ENCODE assay signal across 5 worm cellular contexts in genomic region chrIII:7120477-7120876, ce11.
A peak's percentile ranks its signal among the peaks of the same experiment; 100 is the strongest.
TF ChIP-seq lines count a peak whose summit lies in the region.

No protein-coding gene starts in this region.

TF ChIP-seq in whole organism, L1 larva, 84 proteins besides CTCF, POLR2A, EP300 and RAD21 (continues in another document):
- TF ChIP-seq lin-14 (GFP tag; optimal IDR thresholded peaks at IDR 0.05; lab: Kevin White, UChicago) (peak; percentile 48), egl-13 (tag; optimal IDR thresholded peaks at IDR 0.05; lab: Kevin White, UChicago) (no peak), nhr-71 (tag; optimal IDR thresholded peaks at IDR 0.05; lab: Kevin White, UChicago) (peak; percentile 66), unc-30 (tag; optimal IDR thresholded peaks at IDR 0.05; lab: Kevin White, UChicago) (no peak), dpl-1 (GFP tag; optimal IDR thresholded peaks at IDR 0.05; lab: Kevin White, UChicago) (no peak), mdl-1 (tag; optimal IDR thresholded peaks at IDR 0.05; lab: Kevin White, UChicago) (no peak), swsn-7 (tag; optimal IDR thresholded peaks at IDR 0.05; lab: Kevin White, UChicago) (peak; percentile 7), C34B4.2 (tag; optimal IDR thresholded peaks at IDR 0.05; lab: Kevin White, UChicago) (no peak), ces-1 (GFP tag; optimal IDR thresholded peaks at IDR 0.05; lab: Kevin White, UChicago) (no peak), fkh-8 (tag; optimal IDR thresholded peaks at IDR 0.05; lab: Kevin White, UChicago) (no peak), rnt-1 (tag; optimal IDR thresholded peaks at IDR 0.05; lab: Kevin White, UChicago) (no peak), ztf-11 (tag; optimal IDR thresholded peaks at IDR 0.05; lab: Kevin White, UChicago) (no peak), mab-9 (GFP tag; IDR thresholded peaks at IDR 0.05; lab: Robert Waterston, UW) (no peak), nhr-84 (tag; optimal IDR thresholded peaks at IDR 0.05; lab: Kevin White, UChicago) (no peak), isw-1 (GFP tag; IDR thresholded peaks at IDR 0.05; lab: Robert Waterston, UW) (no peak), dsc-1 (tag; optimal IDR thresholded peaks at IDR 0.05; lab: Kevin White, UChicago) (no peak), lin-13 (GFP tag; optimal IDR thresholded peaks at IDR 0.05; lab: Kevin White, UChicago) (no peak), nhr-28 (tag; optimal IDR thresholded peaks at IDR 0.05; lab: Kevin White, UChicago) (no peak), pqm-1 (tag; optimal IDR thresholded peaks at IDR 0.05; lab: Kevin White, UChicago) (no peak), nhr-12 (tag; optimal IDR thresholded peaks at IDR 0.05; lab: Kevin White, UChicago) (no peak)

TF ChIP-seq in whole organism, L2 larva, 48 proteins besides CTCF, POLR2A, EP300 and RAD21 (continues in another document):
- TF ChIP-seq peb-1 (tag; optimal IDR thresholded peaks at IDR 0.05; lab: Kevin White, UChicago) (no peak), zag-1 (tag; optimal IDR thresholded peaks at IDR 0.05; lab: Kevin White, UChicago) (no peak), skn-1 (tag; optimal IDR thresholded peaks at IDR 0.05; lab: Kevin White, UChicago) (no peak), mab-5 (tag; optimal IDR thresholded peaks at IDR 0.05; lab: Kevin White, UChicago) (no peak), ztf-1 (GFP tag; conservative IDR thresholded peaks at IDR 0.05; lab: Robert Waterston, UW) (no peak), unc-39 (tag; optimal IDR thresholded peaks at IDR 0.05; lab: Kevin White, UChicago) (no peak), F13H6.1 (tag; optimal IDR thresholded peaks at IDR 0.05; lab: Kevin White, UChicago) (no peak), C34F6.9 (tag; optimal IDR thresholded peaks at IDR 0.05; lab: Kevin White, UChicago) (no peak), aly-2 (tag; optimal IDR thresholded peaks at IDR 0.05; lab: Kevin White, UChicago) (no peak), sem-4 (tag; optimal IDR thresholded peaks at IDR 0.05; lab: Kevin White, UChicago) (no peak), R02D3.7 (tag; optimal IDR thresholded peaks at IDR 0.05; lab: Kevin White, UChicago) (no peak), egl-27 (tag; optimal IDR thresholded peaks at IDR 0.05; lab: Kevin White, UChicago) (peak; percentile 76), elt-1 (tag; optimal IDR thresholded peaks at IDR 0.05; lab: Kevin White, UChicago) (no peak), sma-9 (GFP tag; optimal IDR thresholded peaks at IDR 0.05; lab: Kevin White, UChicago) (peak; percentile 89), sma-9 (tag; optimal IDR thresholded peaks at IDR 0.05; lab: Kevin White, UChicago) (no peak), elt-3 (tag; optimal IDR thresholded peaks at IDR 0.05; lab: Kevin White, UChicago) (no peak), unc-55 (GFP tag; optimal IDR thresholded peaks at IDR 0.05; lab: Kevin White, UChicago) (no peak), lsy-2 (tag; optimal IDR thresholded peaks at IDR 0.05; lab: Kevin White, UChicago) (peak in 1 of 2 experiments; percentile 28), unc-62 (GFP tag; optimal IDR thresholded peaks at IDR 0.05; lab: Kevin White, UChicago) (no peak), nhr-237 (tag; optimal IDR thresholded peaks at IDR 0.05; lab: Kevin White, UChicago) (no peak)

TF ChIP-seq in whole organism, L3 larva, 47 proteins besides CTCF, POLR2A, EP300 and RAD21 (continues in another document):
- no peak for TF ChIP-seq daf-12 (tag; optimal IDR thresholded peaks at IDR 0.05; lab: Kevin White, UChicago)
- TF ChIP-seq ceh-9 (tag; optimal IDR thresholded peaks at IDR 0.05; lab: Kevin White, UChicago), result no peak
- no peak for TF ChIP-seq ceh-28 (tag; optimal IDR thresholded peaks at IDR 0.05; lab: Kevin White, UChicago)
- TF ChIP-seq unc-39 (tag; optimal IDR thresholded peaks at IDR 0.05; lab: Kevin White, UChicago), result no peak
- peak; percentile 26 for TF ChIP-seq elt-2 (tag; optimal IDR thresholded peaks at IDR 0.05; lab: Kevin White, UChicago)
- TF ChIP-seq elt-3 (tag; optimal IDR thresholded peaks at IDR 0.05; lab: Kevin White, UChicago), result no peak
- no peak for TF ChIP-seq mml-1 (tag; optimal IDR thresholded peaks at IDR 0.05; lab: Kevin White, UChicago)
- TF ChIP-seq ama-1 (optimal IDR thresholded peaks at IDR 0.05; lab: Kevin White, UChicago), result no peak
- peak; percentile 46 for TF ChIP-seq egl-27 (tag; optimal IDR thresholded peaks at IDR 0.05; lab: Kevin White, UChicago)
- TF ChIP-seq lin-39 (tag; optimal IDR thresholded peaks at IDR 0.05; lab: Kevin White, UChicago), result no peak
- peak; percentile 68 for TF ChIP-seq nhr-23 (tag; optimal IDR thresholded peaks at IDR 0.05; lab: Kevin White, UChicago)
- peak; percentile 42 for TF ChIP-seq nhr-25 (tag; optimal IDR thresholded peaks at IDR 0.05; lab: Kevin White, UChicago)
- peak; percentile 63 for TF ChIP-seq pqm-1 (tag; optimal IDR thresholded peaks at IDR 0.05; lab: Kevin White, UChicago)
- no peak for TF ChIP-seq eor-1 (tag; optimal IDR thresholded peaks at IDR 0.05; lab: Kevin White, UChicago)
- TF ChIP-seq fkh-2 (tag; optimal IDR thresholded peaks at IDR 0.05; lab: Kevin White, UChicago), result no peak
- TF ChIP-seq unc-62 (GFP tag; optimal IDR thresholded peaks at IDR 0.05; lab: Kevin White, UChicago), result no peak
- TF ChIP-seq tbx-2 (tag; optimal IDR thresholded peaks at IDR 0.05; lab: Kevin White, UChicago), result no peak
- no peak for TF ChIP-seq mdl-1 (tag; optimal IDR thresholded peaks at IDR 0.05; lab: Kevin White, UChicago)
- peak; percentile 31 for TF ChIP-seq pha-4 (tag; optimal IDR thresholded peaks at IDR 0.05; lab: Kevin White, UChicago)
- TF ChIP-seq jun-1 (tag; optimal IDR thresholded peaks at IDR 0.05; lab: Kevin White, UChicago), result peak; percentile 22
- no peak for TF ChIP-seq nhr-237 (tag; optimal IDR thresholded peaks at IDR 0.05; lab: Kevin White, UChicago)

TF ChIP-seq in whole organism, L4 larva, 104 proteins besides CTCF, POLR2A, EP300 and RAD21 (continues in another document):
- TF ChIP-seq D1046.2 (GFP tag; IDR thresholded peaks at IDR 0.05; lab: Robert Waterston, UW) (no peak), nhr-28 (tag; optimal IDR thresholded peaks at IDR 0.05; lab: Kevin White, UChicago) (peak; percentile 63), fos-1 (tag; optimal IDR thresholded peaks at IDR 0.05; lab: Kevin White, UChicago) (no peak), duxl-1 (tag; optimal IDR thresholded peaks at IDR 0.05; lab: Kevin White, UChicago; ENCODE audit: poor library complexity) (peak; percentile 16), ama-1 (optimal IDR thresholded peaks at IDR 0.05; lab: Kevin White, UChicago) (peak; percentile 59), T20F7.1 (GFP tag; optimal IDR thresholded peaks at IDR 0.05; lab: Kevin White, UChicago) (peak; percentile 39), lsy-2 (tag; optimal IDR thresholded peaks at IDR 0.05; lab: Kevin White, UChicago) (peak in 1 of 2 experiments; percentile 66), nhr-10 (tag; optimal IDR thresholded peaks at IDR 0.05; lab: Kevin White, UChicago) (peak; percentile 33), F10B5.3 (tag; optimal IDR thresholded peaks at IDR 0.05; lab: Kevin White, UChicago) (no peak), pqm-1 (tag; optimal IDR thresholded peaks at IDR 0.05; lab: Kevin White, UChicago) (peak; percentile 12), ceh-82 (tag; optimal IDR thresholded peaks at IDR 0.05; lab: Kevin White, UChicago) (no peak), arid-1 (GFP tag; conservative IDR thresholded peaks at IDR 0.05; lab: Robert Waterston, UW) (0 out of 2 replicates have a peak, but pooled peaks have one; percentile 14), dmd-6 (GFP tag; IDR thresholded peaks at IDR 0.05; lab: Robert Waterston, UW) (peak; percentile 55; the same call in 1 of the 2 replicates), nhr-77 (tag; optimal IDR thresholded peaks at IDR 0.05; lab: Kevin White, UChicago) (peak; percentile 29), mxl-3 (GFP tag; optimal IDR thresholded peaks at IDR 0.05; lab: Kevin White, UChicago) (no peak), mep-1 (tag; optimal IDR thresholded peaks at IDR 0.05; lab: Kevin White, UChicago) (peak; percentile 40), hlh-11 (tag; optimal IDR thresholded peaks at IDR 0.05; lab: Kevin White, UChicago) (peak; percentile 27), dmd-9 (GFP tag; IDR thresholded peaks at IDR 0.05; lab: Robert Waterston, UW) (no peak), F49E8.2 (tag; optimal IDR thresholded peaks at IDR 0.05; lab: Kevin White, UChicago; ENCODE audit: borderline replicate concordance) (no peak), ceh-28 (tag; optimal IDR thresholded peaks at IDR 0.05; lab: Kevin White, UChicago) (no peak), madf-9 (GFP tag; conservative IDR thresholded peaks at IDR 0.05; lab: Robert Waterston, UW) (no peak)

TF ChIP-seq in whole organism, young adult, 124 proteins besides CTCF, POLR2A, EP300 and RAD21:
- peak; percentile 29 for TF ChIP-seq lin-40 (tag; optimal IDR thresholded peaks at IDR 0.05; lab: Kevin White, UChicago)
- peak; percentile 16 for TF ChIP-seq repo-1 (tag; optimal IDR thresholded peaks at IDR 0.05; lab: Kevin White, UChicago)
- no peak for TF ChIP-seq B0019.2 (GFP tag; conservative IDR thresholded peaks at IDR 0.05; lab: Robert Waterston, UW)
- peak; percentile 51 for TF ChIP-seq him-1 (tag; optimal IDR thresholded peaks at IDR 0.05; lab: Kevin White, UChicago)
- TF ChIP-seq Y53G8AR.9 (GFP tag; conservative IDR thresholded peaks at IDR 0.05; lab: Robert Waterston, UW), result 0 out of 2 replicates have a peak, but pooled peaks have one; percentile 13
- 0 out of 2 replicates have a peak, but pooled peaks have one; percentile 37 for TF ChIP-seq hsf-1 (GFP tag; IDR thresholded peaks at IDR 0.05; lab: Robert Waterston, UW)
- peak; percentile 5 for TF ChIP-seq atf-7 (tag; optimal IDR thresholded peaks at IDR 0.05; lab: Kevin White, UChicago)
- peak; percentile 25 for TF ChIP-seq nhr-80 (tag; optimal IDR thresholded peaks at IDR 0.05; lab: Kevin White, UChicago)
- TF ChIP-seq ceh-100 (GFP tag; IDR thresholded peaks at IDR 0.05; lab: Robert Waterston, UW), result no peak
- TF ChIP-seq let-607 (tag; optimal IDR thresholded peaks at IDR 0.05; lab: Kevin White, UChicago), result peak in 1 of 2 experiments; percentile 35
- peak; percentile 15 for TF ChIP-seq chd-7 (tag; optimal IDR thresholded peaks at IDR 0.05; lab: Kevin White, UChicago)
- TF ChIP-seq cebp-1 (GFP tag; IDR thresholded peaks at IDR 0.05; lab: Robert Waterston, UW), result no peak
- no peak for TF ChIP-seq cebp-1 (tag; optimal IDR thresholded peaks at IDR 0.05; lab: Kevin White, UChicago)
- TF ChIP-seq snpc-1.3 (tag; optimal IDR thresholded peaks at IDR 0.05; lab: Kevin White, UChicago; ENCODE audit: insufficient read depth), result no peak
